Worm (Caenorhabditis elegans) whole organism, early embryonic: Measurements from ENCODE around the gene srt-31.

ENCODE experiments used
- ama-1 ChIP-seq: fragments of 150-350 bp; optimal IDR thresholded peaks from 2 replicates; lab custom pipeline; 2014
- ceh-13 ChIP-seq: fragments of 200-800 bp; sonication (Bioruptor generic); optimal IDR thresholded peaks from 2 replicates; lab custom pipeline; 2018; ENCODE audit warnings: mild to moderate bottlenecking, missing genetic modification characterization, missing compliant biosample characterization
- hmbx-1 ChIP-seq: sonication (generic microtip); optimal IDR thresholded peaks from 2 replicates; lab custom pipeline; 2016; ENCODE audit warnings: mild to moderate bottlenecking, missing genetic modification characterization, missing compliant biosample characterization
- hmg-4 ChIP-seq: fragments of 200-800 bp; sonication (Bioruptor generic); optimal IDR thresholded peaks from 2 replicates; lab custom pipeline; 2018; ENCODE audit warnings: mild to moderate bottlenecking, missing genetic modification characterization, missing compliant biosample characterization
- scrt-1 ChIP-seq: fragments of 200-800 bp; sonication (Bioruptor generic); IDR thresholded peaks from 2 replicates; pipeline ENCODE4 v1.3.6; 2022; ENCODE audit warnings: missing genetic modification characterization, missing compliant biosample characterization
- tbx-11 ChIP-seq: fragments of 200-800 bp; sonication (Bioruptor generic); IDR thresholded peaks from 2 replicates; pipeline ENCODE4 v1.3.6; 2022; ENCODE audit warnings: missing genetic modification characterization, missing compliant biosample characterization

- TF ChIP-seq hmg-4 (GFP tag; lab: Kevin White, UChicago) (no peak), ama-1 (lab: Kevin White, UChicago) (no peak), hmbx-1 (no peak), scrt-1 (GFP tag; lab: Robert Waterston, UW) (no peak), tbx-11 (GFP tag; lab: Robert Waterston, UW) (no peak), ceh-13 (GFP tag; lab: Kevin White, UChicago) (no peak)
Measured at ce11 chrV:474516-474915, 1.8 kb downstream of the srt-31 start, which contains the start of gene nhr-99.
